Fruit fly (Drosophila melanogaster): ENCODE measurements around the gene caps.

DNA sequence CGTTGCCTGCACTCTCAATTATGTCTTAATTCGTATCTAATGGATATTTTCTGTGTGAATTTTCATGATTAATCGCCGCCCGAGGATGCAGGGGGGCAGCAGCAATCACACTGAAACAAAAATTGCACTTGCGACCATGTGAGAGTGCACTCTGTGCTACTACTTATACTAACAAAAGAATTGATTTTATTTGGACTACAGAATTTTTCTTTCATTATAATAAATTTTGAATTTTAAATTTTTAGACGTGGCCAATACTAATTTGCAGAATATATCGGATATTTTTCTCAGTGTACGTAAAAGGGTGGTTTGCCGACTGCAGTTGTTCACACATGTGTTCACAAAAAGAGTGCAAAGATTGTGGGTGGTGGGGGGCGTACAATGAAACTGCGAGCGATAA, 1.6 kb upstream of the caps start:
- no peak for TF ChIP-seq CTCF (optimal IDR thresholded peaks at IDR 0.05)
- no peak for TF ChIP-seq CG8478 (optimal IDR thresholded peaks at IDR 0.05)

Measured in S2 (cell line).